Fruit fly (Drosophila melanogaster) whole organism, embryonic: Measurements from ENCODE around the gene Rich.

Experiments
- Ada2b ChIP-seq: fragments of 200-800 bp; sonication (Bioruptor generic); IDR thresholded peaks from 2 replicates; pipeline ENCODE4 v1.3.6; 2022; ENCODE audit warnings: missing biosample characterization, missing genetic modification characterization
- Atf3 ChIP-seq: fragments of 200-800 bp; sonication (Bioruptor generic); optimal IDR thresholded peaks from 3 replicates; lab custom pipeline; 2016; ENCODE audit warnings: missing biosample characterization, missing genetic modification characterization
- B-H1 ChIP-seq: fragments of 200-800 bp; sonication (Bioruptor generic); IDR thresholded peaks from 3 replicates; pipeline ENCODE4 v1.3.6; 2022; ENCODE audit warnings: missing biosample characterization, missing genetic modification characterization
- CG10431 ChIP-seq: fragments of 200-800 bp; sonication (Bioruptor generic); optimal IDR thresholded peaks from 3 replicates; lab custom pipeline; 2018; ENCODE audit warnings: missing biosample characterization, mild to moderate bottlenecking, missing genetic modification characterization
- CG10565 ChIP-seq: fragments of 200-800 bp; sonication (Bioruptor generic); optimal IDR thresholded peaks from 3 replicates; lab custom pipeline; 2016; ENCODE audit warnings: missing biosample characterization, mild to moderate bottlenecking, missing genetic modification characterization
- CG11398 ChIP-seq: fragments of 200-800 bp; sonication (Bioruptor generic); optimal IDR thresholded peaks from 2 replicates; lab custom pipeline; 2016; ENCODE audit warnings: missing biosample characterization, missing genetic modification characterization
- CG12744 ChIP-seq: fragments of 200-800 bp; sonication (Bioruptor generic); optimal IDR thresholded peaks from 2 replicates; lab custom pipeline; 2016; ENCODE audit warnings: missing biosample characterization, missing genetic modification characterization
- CG12942 ChIP-seq: fragments of 200-800 bp; sonication (Bioruptor generic); optimal IDR thresholded peaks from 3 replicates; lab custom pipeline; 2016; ENCODE audit warnings: missing biosample characterization, missing genetic modification characterization
- CG13624 ChIP-seq: fragments of 200-800 bp; sonication (Bioruptor generic); optimal IDR thresholded peaks from 2 replicates; lab custom pipeline; 2016; ENCODE audit warnings: missing biosample characterization, missing genetic modification characterization
- CG14050 ChIP-seq: fragments of 200-800 bp; sonication (Bioruptor generic); IDR thresholded peaks from 3 replicates; pipeline ENCODE4 v1.3.6; 2022; ENCODE audit warnings: missing biosample characterization, missing genetic modification characterization
- CG15601 ChIP-seq: fragments of 200-800 bp; sonication (Bioruptor generic); optimal IDR thresholded peaks from 3 replicates; lab custom pipeline; 2019; ENCODE audit warnings: missing biosample characterization, mild to moderate bottlenecking, missing genetic modification characterization, moderate library complexity
- CG16813 ChIP-seq: fragments of 200-800 bp; sonication (Bioruptor generic); IDR thresholded peaks from 3 replicates; pipeline ENCODE4 v1.3.6; 2022; ENCODE audit warnings: missing biosample characterization, missing genetic modification characterization; ENCODE audit not compliant: partially characterized antibody
- CG16815 ChIP-seq: fragments of 200-800 bp; sonication (Bioruptor generic); optimal IDR thresholded peaks from 3 replicates; lab custom pipeline; 2017; ENCODE audit warnings: missing biosample characterization, mild to moderate bottlenecking, missing genetic modification characterization
- CG18619 ChIP-seq: fragments of 200-800 bp; sonication (Bioruptor generic); optimal IDR thresholded peaks from 3 replicates; lab custom pipeline; 2017; ENCODE audit warnings: missing biosample characterization, mild to moderate bottlenecking, missing genetic modification characterization
- CG2129 ChIP-seq: fragments of 200-800 bp; sonication (Bioruptor generic); IDR thresholded peaks from 2 replicates; pipeline ENCODE4 v1.3.6; 2022; ENCODE audit warnings: missing biosample characterization, missing genetic modification characterization; ENCODE audit not compliant: partially characterized antibody
- CG2199 ChIP-seq: fragments of 200-800 bp; sonication (Bioruptor generic); IDR thresholded peaks from 3 replicates; pipeline ENCODE4 v1.3.6; 2022; ENCODE audit warnings: missing biosample characterization, missing genetic modification characterization
- CG2202 ChIP-seq: fragments of 200-800 bp; sonication (Bioruptor generic); optimal IDR thresholded peaks from 2 replicates; lab custom pipeline; 2018; ENCODE audit warnings: missing biosample characterization, mild to moderate bottlenecking, missing genetic modification characterization
- CG34224 ChIP-seq: fragments of 200-800 bp; sonication (Bioruptor generic); IDR thresholded peaks from 3 replicates; pipeline ENCODE4 v1.3.6; 2022; ENCODE audit warnings: missing biosample characterization, missing genetic modification characterization; ENCODE audit not compliant: partially characterized antibody
- CG43689 ChIP-seq: fragments of 200-800 bp; sonication (Bioruptor generic); IDR thresholded peaks from 2 replicates; pipeline ENCODE4 v1.3.6; 2022; ENCODE audit warnings: missing biosample characterization, missing genetic modification characterization
- CG4424 ChIP-seq: fragments of 200-800 bp; sonication (Bioruptor generic); optimal IDR thresholded peaks from 3 replicates; lab custom pipeline; 2016; ENCODE audit warnings: missing biosample characterization, missing genetic modification characterization
- CG5180 ChIP-seq: fragments of 200-800 bp; sonication (Bioruptor generic); optimal IDR thresholded peaks from 3 replicates; lab custom pipeline; 2017; ENCODE audit warnings: missing biosample characterization, missing genetic modification characterization, mild to moderate bottlenecking, moderate library complexity, missing genetic modification reagents
- CG6175 ChIP-seq: fragments of 200-800 bp; sonication (Bioruptor generic); IDR thresholded peaks from 3 replicates; pipeline ENCODE4 v1.3.6; 2022; ENCODE audit warnings: missing biosample characterization, missing genetic modification characterization
- CG6813 ChIP-seq: fragments of 200-800 bp; sonication (Bioruptor generic); optimal IDR thresholded peaks from 2 replicates; lab custom pipeline; 2017; ENCODE audit warnings: missing biosample characterization, missing genetic modification characterization, mild to moderate bottlenecking, moderate library complexity, missing genetic modification reagents
- CG8359 ChIP-seq: fragments of 200-800 bp; sonication (Bioruptor generic); optimal IDR thresholded peaks from 2 replicates; lab custom pipeline; 2017; ENCODE audit warnings: missing biosample characterization, mild to moderate bottlenecking, missing genetic modification characterization, borderline replicate concordance
- CG8924 ChIP-seq: fragments of 200-800 bp; optimal IDR thresholded peaks from 3 replicates; lab custom pipeline; 2019; ENCODE audit warnings: missing biosample characterization, mild to moderate bottlenecking, missing genetic modification characterization, moderate library complexity
- Dfd ChIP-seq, 2 experiments: fragments of >200 bp; optimal IDR thresholded peaks; 2 replicates each; lab custom pipeline; 2017; ENCODE audit warnings: missing biosample characterization in 2 of 2, missing genetic modification characterization in 2 of 2
- Dll ChIP-seq: fragments of 200-800 bp; sonication (Bioruptor generic); IDR thresholded peaks from 4 replicates; pipeline ENCODE4 v1.3.6; 2022; ENCODE audit warnings: missing biosample characterization, missing genetic modification characterization; ENCODE audit not compliant: partially characterized antibody
- HLH4C ChIP-seq: fragments of 200-800 bp; sonication (Bioruptor generic); IDR thresholded peaks from 3 replicates; pipeline ENCODE4 v1.3.6; 2022; ENCODE audit warnings: missing biosample characterization, missing genetic modification characterization; ENCODE audit not compliant: partially characterized antibody
- Mad ChIP-seq: fragments of 200-800 bp; sonication (Bioruptor generic); optimal IDR thresholded peaks from 2 replicates; lab custom pipeline; 2016; ENCODE audit warnings: missing biosample characterization, missing genetic modification characterization
- NC2α ChIP-seq: fragments of 200-800 bp; sonication (Bioruptor generic); optimal IDR thresholded peaks from 2 replicates; lab custom pipeline; 2016; ENCODE audit warnings: missing biosample characterization, missing genetic modification characterization
- TFAM ChIP-seq: fragments of 200-800 bp; sonication (Bioruptor generic); optimal IDR thresholded peaks from 2 replicates; lab custom pipeline; 2017; ENCODE audit warnings: missing biosample characterization, missing genetic modification characterization, inconsistent platforms
- Vsx1 ChIP-seq: fragments of 200-800 bp; sonication (Bioruptor generic); optimal IDR thresholded peaks from 2 replicates; lab custom pipeline; 2017; ENCODE audit warnings: missing biosample characterization, mild to moderate bottlenecking, missing genetic modification characterization, missing genetic modification reagents
- al ChIP-seq: fragments of 200-800 bp; sonication (Bioruptor generic); IDR thresholded peaks from 2 replicates; pipeline ENCODE4 v1.3.6; 2022; ENCODE audit warnings: missing biosample characterization, missing genetic modification characterization
- bcd ChIP-seq: fragments of 200-800 bp; sonication (Bioruptor generic); optimal IDR thresholded peaks from 2 replicates; lab custom pipeline; 2017; ENCODE audit warnings: missing biosample characterization, mild to moderate bottlenecking, missing genetic modification characterization
- cwo ChIP-seq: fragments of 200-800 bp; sonication (Bioruptor generic); optimal IDR thresholded peaks from 3 replicates; lab custom pipeline; 2017; ENCODE audit warnings: missing biosample characterization, missing genetic modification characterization, mild to moderate bottlenecking, moderate library complexity, missing genetic modification reagents
- dati ChIP-seq: fragments of 200-800 bp; sonication (Bioruptor generic); IDR thresholded peaks from 2 replicates; pipeline ENCODE4 v1.3.6; 2022; ENCODE audit warnings: missing biosample characterization, missing genetic modification characterization
- dimm ChIP-seq: fragments of 200-800 bp; sonication (Bioruptor generic); IDR thresholded peaks from 2 replicates; pipeline ENCODE4 v1.3.6; 2022; ENCODE audit warnings: missing biosample characterization, missing genetic modification characterization
- gcm ChIP-seq: fragments of 200-800 bp; sonication (Bioruptor generic); optimal IDR thresholded peaks from 2 replicates; lab custom pipeline; 2019; ENCODE audit warnings: missing biosample characterization, mild to moderate bottlenecking, missing genetic modification characterization, moderate library complexity
- insv ChIP-seq, 2 experiments: fragments of 200-800 bp; sonication (Bioruptor generic); optimal IDR thresholded peaks; 3 replicates each; lab custom pipeline; 2016 to 2018; ENCODE audit warnings: missing biosample characterization in 2 of 2, missing genetic modification characterization in 2 of 2
- inv ChIP-seq: fragments of 200-800 bp; sonication (Bioruptor generic); IDR thresholded peaks from 2 replicates; pipeline ENCODE4 v1.3.6; 2022; ENCODE audit warnings: missing biosample characterization, missing genetic modification characterization; ENCODE audit not compliant: partially characterized antibody
- klu ChIP-seq: fragments of 200-800 bp; sonication (Bioruptor generic); IDR thresholded peaks from 2 replicates; pipeline ENCODE4 v1.3.6; 2022; ENCODE audit warnings: missing biosample characterization, missing genetic modification characterization
- lov ChIP-seq, 2 experiments: fragments of 200-800 bp in 1 of 2; fragments of >200 bp in 1 of 2; sonication (Bioruptor generic) in 1 of 2; IDR thresholded peaks in 1 of 2; optimal IDR thresholded peaks in 1 of 2; 2 replicates in 1 of 2; 3 replicates in 1 of 2; pipeline versions ENCODE4 v1.3.6 to Lab custom; 2017 to 2022; ENCODE audit warnings: missing biosample characterization in 1 of 2, missing genetic modification characterization in 1 of 2
- row ChIP-seq: fragments of 200-800 bp; sonication (Bioruptor generic); IDR thresholded peaks from 3 replicates; pipeline ENCODE4 v1.3.6; 2022; ENCODE audit warnings: missing biosample characterization, missing genetic modification characterization
- salm ChIP-seq: fragments of 200-800 bp; sonication (Bioruptor generic); optimal IDR thresholded peaks from 2 replicates; lab custom pipeline; 2018; ENCODE audit warnings: missing biosample characterization, mild to moderate bottlenecking, missing genetic modification characterization
- slp2 ChIP-seq: fragments of 200-800 bp; sonication (Bioruptor generic); optimal IDR thresholded peaks from 2 replicates; lab custom pipeline; 2016; ENCODE audit warnings: missing biosample characterization, missing genetic modification characterization
- sug ChIP-seq: fragments of 200-800 bp; optimal IDR thresholded peaks from 2 replicates; lab custom pipeline; 2019; ENCODE audit warnings: missing biosample characterization, mild to moderate bottlenecking, missing genetic modification characterization, moderate library complexity
- tin ChIP-seq: fragments of 200-800 bp; sonication (Bioruptor generic); optimal IDR thresholded peaks from 3 replicates; lab custom pipeline; 2016; ENCODE audit warnings: missing biosample characterization, missing genetic modification characterization
- unc-4 ChIP-seq: fragments of 200-800 bp; sonication (Bioruptor generic); IDR thresholded peaks from 2 replicates; pipeline ENCODE4 v1.3.6; 2022; ENCODE audit warnings: missing biosample characterization, missing genetic modification characterization; ENCODE audit not compliant: partially characterized antibody
- vnd ChIP-seq: fragments of 200-800 bp; sonication (Bioruptor generic); IDR thresholded peaks from 3 replicates; pipeline ENCODE4 v1.3.6; 2022; ENCODE audit warnings: missing biosample characterization, missing genetic modification characterization; ENCODE audit not compliant: partially characterized antibody
- wek ChIP-seq: fragments of 200-800 bp; sonication (Bioruptor generic); optimal IDR thresholded peaks from 3 replicates; lab custom pipeline; 2018; ENCODE audit warnings: missing biosample characterization, mild to moderate bottlenecking, missing genetic modification characterization, moderate library complexity

Rich gene

DNA sequence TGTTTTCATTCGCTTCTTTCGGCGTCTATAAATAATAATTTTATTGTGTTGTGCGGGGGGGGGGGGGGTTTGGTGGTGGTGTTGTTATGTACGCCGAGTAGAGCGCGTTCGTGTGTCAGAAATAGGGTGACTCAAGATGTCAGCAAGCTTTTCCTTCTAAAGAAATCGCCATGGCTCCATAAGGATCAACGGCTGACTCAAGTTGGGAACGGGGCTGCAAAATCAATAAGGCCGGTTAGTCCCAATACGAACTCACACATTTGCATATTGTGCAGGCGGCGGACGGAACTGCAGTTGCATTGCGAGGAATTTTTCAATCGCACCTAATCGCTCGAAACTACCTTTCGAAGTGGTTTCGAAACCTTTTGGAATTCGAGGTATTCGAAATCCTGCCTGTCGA lies 13.9 kb upstream of the Rich start (continued):
- TF ChIP-seq CG5180 (GFP tag; lab: Kevin White, UChicago), result no peak
- no peak for TF ChIP-seq gcm (GFP tag; lab: Kevin White, UChicago)
- TF ChIP-seq unc-4 (GFP tag; lab: Robert Waterston, UW), result no peak
- no peak for TF ChIP-seq CG16813 (GFP tag; lab: Robert Waterston, UW)
- TF ChIP-seq CG4424, result peak; percentile 13
- no peak for TF ChIP-seq TFAM
- TF ChIP-seq Ada2b (GFP tag; lab: Robert Waterston, UW), result peak; percentile 60
- no peak for TF ChIP-seq CG2199 (GFP tag; lab: Robert Waterston, UW)
- no peak for TF ChIP-seq CG8924 (tag; lab: Kevin White, UChicago)
- no peak for TF ChIP-seq CG10565 (GFP tag; lab: Kevin White, UChicago)
- TF ChIP-seq CG14050, result peak; percentile 23; the same call in 1 of the 3 replicates
- no peak for TF ChIP-seq CG43689
- TF ChIP-seq CG13624 (GFP tag; lab: Kevin White, UChicago), result no peak
- TF ChIP-seq wek (GFP tag; lab: Kevin White, UChicago), result no peak
- no peak for TF ChIP-seq Mad (GFP tag; lab: Kevin White, UChicago)
- no peak for TF ChIP-seq CG34224 (GFP tag; lab: Robert Waterston, UW)
- TF ChIP-seq inv (GFP tag; lab: Robert Waterston, UW), result no peak
- TF ChIP-seq CG12942, result peak; percentile 19
- no peak; the same call in 2 of the 3 replicates for TF ChIP-seq row (GFP tag; lab: Robert Waterston, UW)
- no peak for TF ChIP-seq CG16815 (GFP tag; lab: Kevin White, UChicago)
- TF ChIP-seq dati, result no peak
- no peak for TF ChIP-seq klu (GFP tag; lab: Robert Waterston, UW)
- TF ChIP-seq CG2202 (tag; lab: Kevin White, UChicago), result no peak
- TF ChIP-seq Vsx1 (GFP tag; lab: Kevin White, UChicago), result no peak
- TF ChIP-seq sug (tag; lab: Kevin White, UChicago), result no peak
- no peak for TF ChIP-seq CG10431 (GFP tag; lab: Kevin White, UChicago)
- TF ChIP-seq NC2α, result no peak
- TF ChIP-seq Dfd (GFP tag; optimal IDR thresholded peaks at IDR 0.05; lab: Kevin White, UChicago), result no peak
- no peak for TF ChIP-seq CG6175
- TF ChIP-seq CG11398 (GFP tag; lab: Kevin White, UChicago), result no peak
- no peak for TF ChIP-seq HLH4C (GFP tag; lab: Robert Waterston, UW)
- TF ChIP-seq CG2129, result no peak
- TF ChIP-seq slp2 (GFP tag; lab: Kevin White, UChicago), result no peak
- no peak for TF ChIP-seq vnd (GFP tag; lab: Robert Waterston, UW)
- TF ChIP-seq CG8359 (GFP tag; lab: Kevin White, UChicago), result no peak
- no peak for TF ChIP-seq CG6813
- TF ChIP-seq cwo (GFP tag; lab: Kevin White, UChicago), result no peak
- TF ChIP-seq insv (GFP tag; optimal IDR thresholded peaks at IDR 0.05; lab: Kevin White, UChicago), result no peak
- TF ChIP-seq Dll (GFP tag; lab: Robert Waterston, UW), result no peak
- TF ChIP-seq CG15601 (tag; lab: Kevin White, UChicago), result no peak
- TF ChIP-seq al (GFP tag; lab: Robert Waterston, UW), result peak; percentile 71
- TF ChIP-seq CG12744, result no peak
- TF ChIP-seq dimm (GFP tag; lab: Robert Waterston, UW), result no peak
- peak; percentile 16; the same call in 1 of the 3 replicates for TF ChIP-seq B-H1
- peak; percentile 15 for TF ChIP-seq bcd (GFP tag; lab: Kevin White, UChicago)
- no peak for TF ChIP-seq CG18619 (GFP tag; lab: Kevin White, UChicago)
- no peak for TF ChIP-seq lov (optimal IDR thresholded peaks at IDR 0.05; lab: Kevin White, UChicago)
- no peak for TF ChIP-seq lov (GFP tag; IDR thresholded peaks at IDR 0.05; lab: Robert Waterston, UW)
- no peak for TF ChIP-seq Atf3 (GFP tag; lab: Kevin White, UChicago)
- TF ChIP-seq salm (tag; lab: Kevin White, UChicago), result no peak
- TF ChIP-seq tin (GFP tag; lab: Kevin White, UChicago), result no peak
